Fruit fly (Drosophila melanogaster) whole organism, embryonic: ENCODE measurements around the gene CG14893.

Experiments
- Atf-2 ChIP-seq: fragments of 200-800 bp; sonication (Bioruptor generic); optimal IDR thresholded peaks from 2 replicates; lab custom pipeline; 2016; ENCODE audit warnings: missing biosample characterization, missing genetic modification characterization
- Bteb2 ChIP-seq: fragments of 200-800 bp; sonication (Bioruptor generic); optimal IDR thresholded peaks from 2 replicates; lab custom pipeline; 2016; ENCODE audit warnings: missing biosample characterization, missing genetic modification characterization
- CG10267 ChIP-seq: fragments of 200-800 bp; sonication (Bioruptor generic); optimal IDR thresholded peaks from 2 replicates; lab custom pipeline; 2018; ENCODE audit warnings: missing biosample characterization, mild to moderate bottlenecking, missing genetic modification characterization, moderate library complexity
- CG10959 ChIP-seq: fragments of 200-800 bp; sonication (Bioruptor generic); IDR thresholded peaks from 2 replicates; pipeline ENCODE4 v1.3.6; 2022; ENCODE audit warnings: missing biosample characterization, missing genetic modification characterization
- CG11247 ChIP-seq: fragments of 200-800 bp; sonication (Bioruptor generic); IDR thresholded peaks from 2 replicates; pipeline ENCODE4 v1.3.6; 2022; ENCODE audit warnings: missing biosample characterization, missing genetic modification characterization
- CG12155 ChIP-seq: fragments of 200-800 bp; sonication (Bioruptor generic); optimal IDR thresholded peaks from 3 replicates; lab custom pipeline; 2016; ENCODE audit warnings: missing biosample characterization, missing genetic modification characterization
- CG13296 ChIP-seq: fragments of 200-800 bp; sonication (Bioruptor generic); optimal IDR thresholded peaks from 3 replicates; lab custom pipeline; 2018; ENCODE audit warnings: missing biosample characterization, mild to moderate bottlenecking, missing genetic modification characterization
- CG13624 ChIP-seq: fragments of 200-800 bp; sonication (Bioruptor generic); optimal IDR thresholded peaks from 2 replicates; lab custom pipeline; 2016; ENCODE audit warnings: missing biosample characterization, missing genetic modification characterization
- CG14050 ChIP-seq: fragments of 200-800 bp; sonication (Bioruptor generic); IDR thresholded peaks from 3 replicates; pipeline ENCODE4 v1.3.6; 2022; ENCODE audit warnings: missing biosample characterization, missing genetic modification characterization
- CG15073 ChIP-seq: fragments of 200-800 bp; sonication (Bioruptor generic); optimal IDR thresholded peaks from 2 replicates; lab custom pipeline; 2016; ENCODE audit warnings: missing biosample characterization, missing genetic modification characterization
- CG16863 ChIP-seq: fragments of 200-800 bp; sonication (Bioruptor generic); optimal IDR thresholded peaks from 3 replicates; lab custom pipeline; 2016; ENCODE audit warnings: missing biosample characterization, missing genetic modification characterization
- CG17328 ChIP-seq: fragments of 200-800 bp; sonication (Bioruptor generic); IDR thresholded peaks from 2 replicates; pipeline ENCODE4 v1.3.6; 2022; ENCODE audit warnings: missing biosample characterization, missing genetic modification characterization
- CG31441 ChIP-seq: fragments of 200-800 bp; sonication (Bioruptor generic); IDR thresholded peaks from 2 replicates; pipeline ENCODE4 v1.3.6; 2022; ENCODE audit warnings: missing biosample characterization, missing genetic modification characterization
- CG33213 ChIP-seq: fragments of 200-800 bp; sonication (Bioruptor generic); optimal IDR thresholded peaks from 3 replicates; lab custom pipeline; 2016; ENCODE audit warnings: missing biosample characterization, missing genetic modification characterization
- CG42726 ChIP-seq: fragments of 200-800 bp; sonication (Bioruptor generic); IDR thresholded peaks from 2 replicates; pipeline ENCODE4 v1.3.6; 2022; ENCODE audit warnings: missing biosample characterization, missing genetic modification characterization; ENCODE audit not compliant: partially characterized antibody
- CG5180 ChIP-seq: fragments of 200-800 bp; sonication (Bioruptor generic); optimal IDR thresholded peaks from 3 replicates; lab custom pipeline; 2017; ENCODE audit warnings: missing biosample characterization, missing genetic modification characterization, mild to moderate bottlenecking, moderate library complexity, missing genetic modification reagents
- CG6791 ChIP-seq: fragments of 200-800 bp; sonication (Bioruptor generic); IDR thresholded peaks from 3 replicates; pipeline ENCODE4 v1.3.6; 2022; ENCODE audit warnings: missing biosample characterization, missing genetic modification characterization; ENCODE audit not compliant: partially characterized antibody
- CG7372 ChIP-seq: fragments of 200-800 bp; sonication (Bioruptor generic); IDR thresholded peaks from 2 replicates; pipeline ENCODE4 v1.3.6; 2022; ENCODE audit warnings: missing biosample characterization, missing genetic modification characterization
- CG7745 ChIP-seq: fragments of 200-800 bp; sonication (Bioruptor generic); optimal IDR thresholded peaks from 2 replicates; lab custom pipeline; 2018; ENCODE audit warnings: missing biosample characterization, mild to moderate bottlenecking, missing genetic modification characterization, moderate library complexity
- CG8924 ChIP-seq: fragments of 200-800 bp; optimal IDR thresholded peaks from 3 replicates; lab custom pipeline; 2019; ENCODE audit warnings: missing biosample characterization, mild to moderate bottlenecking, missing genetic modification characterization, moderate library complexity
- CTCF ChIP-seq: fragments of 200-800 bp; sonication (Bioruptor generic); optimal IDR thresholded peaks from 2 replicates; lab custom pipeline; 2017; ENCODE audit warnings: missing biosample characterization, mild to moderate bottlenecking, missing genetic modification characterization, moderate library complexity
- Dll ChIP-seq: fragments of 200-800 bp; sonication (Bioruptor generic); IDR thresholded peaks from 4 replicates; pipeline ENCODE4 v1.3.6; 2022; ENCODE audit warnings: missing biosample characterization, missing genetic modification characterization; ENCODE audit not compliant: partially characterized antibody
- Dp ChIP-seq: fragments of 200-800 bp; sonication (Bioruptor generic); optimal IDR thresholded peaks from 2 replicates; lab custom pipeline; 2018; ENCODE audit warnings: missing biosample characterization, mild to moderate bottlenecking, missing genetic modification characterization, moderate library complexity
- Drgx ChIP-seq: fragments of 200-800 bp; sonication (Bioruptor generic); IDR thresholded peaks from 2 replicates; pipeline ENCODE4 v1.3.6; 2022; ENCODE audit warnings: missing biosample characterization, missing genetic modification characterization
- ERR ChIP-seq: fragments of 200-800 bp; sonication (Bioruptor generic); optimal IDR thresholded peaks from 2 replicates; lab custom pipeline; 2016; ENCODE audit warnings: missing biosample characterization, missing genetic modification characterization
- HLH3B ChIP-seq: fragments of 200-800 bp; sonication (Bioruptor generic); IDR thresholded peaks from 2 replicates; pipeline ENCODE4 v1.3.6; 2022; ENCODE audit warnings: missing biosample characterization, missing genetic modification characterization
- HmgD ChIP-seq: fragments of 200-800 bp; sonication (Bioruptor generic); optimal IDR thresholded peaks from 3 replicates; lab custom pipeline; 2016; ENCODE audit warnings: missing biosample characterization, missing genetic modification characterization
- Hmr ChIP-seq: fragments of 200-800 bp; sonication (Bioruptor generic); optimal IDR thresholded peaks from 3 replicates; lab custom pipeline; 2017; ENCODE audit warnings: mild to moderate bottlenecking, missing biosample characterization, missing genetic modification reagents, missing genetic modification characterization
- Kr ChIP-seq: fragments of 200-800 bp; sonication (Bioruptor generic); optimal IDR thresholded peaks from 2 replicates; lab custom pipeline; 2017; ENCODE audit warnings: missing biosample characterization, mild to moderate bottlenecking, missing genetic modification characterization
- MBD-R2 ChIP-seq: fragments of 200-800 bp; sonication (Bioruptor generic); IDR thresholded peaks from 2 replicates; pipeline ENCODE4 v1.3.6; 2022; ENCODE audit warnings: missing biosample characterization, missing genetic modification characterization
- NC2β ChIP-seq: fragments of 200-800 bp; sonication (Bioruptor generic); optimal IDR thresholded peaks from 2 replicates; lab custom pipeline; 2016; ENCODE audit warnings: missing biosample characterization, missing genetic modification characterization
- Oli ChIP-seq: fragments of 200-800 bp; sonication (Bioruptor generic); optimal IDR thresholded peaks from 2 replicates; lab custom pipeline; 2018; ENCODE audit warnings: missing biosample characterization, mild to moderate bottlenecking, missing genetic modification characterization, moderate library complexity
- Optix ChIP-seq: fragments of 200-800 bp; sonication (Bioruptor generic); IDR thresholded peaks from 3 replicates; pipeline ENCODE4 v1.3.6; 2022; ENCODE audit warnings: missing biosample characterization, missing genetic modification characterization
- Ssrp ChIP-seq: fragments of 200-800 bp; sonication (Bioruptor generic); optimal IDR thresholded peaks from 2 replicates; lab custom pipeline; 2018; ENCODE audit warnings: missing biosample characterization, mild to moderate bottlenecking, missing genetic modification characterization, moderate library complexity
- al ChIP-seq: fragments of 200-800 bp; sonication (Bioruptor generic); IDR thresholded peaks from 2 replicates; pipeline ENCODE4 v1.3.6; 2022; ENCODE audit warnings: missing biosample characterization, missing genetic modification characterization
- ase ChIP-seq: fragments of 200-800 bp; sonication (Bioruptor generic); IDR thresholded peaks from 3 replicates; pipeline ENCODE4 v1.3.6; 2022; ENCODE audit warnings: missing biosample characterization, missing genetic modification characterization
- bab2 ChIP-seq: fragments of 200-800 bp; sonication (Bioruptor generic); optimal IDR thresholded peaks from 2 replicates; lab custom pipeline; 2016; ENCODE audit warnings: missing biosample characterization, missing genetic modification characterization
- br ChIP-seq: fragments of >200 bp; optimal IDR thresholded peaks from 2 replicates; lab custom pipeline; 2017
- cad ChIP-seq: fragments of >200 bp; optimal IDR thresholded peaks from 2 replicates; lab custom pipeline; 2017; ENCODE audit warnings: missing biosample characterization, missing genetic modification characterization
- lab ChIP-seq: fragments of 200-800 bp; sonication (Bioruptor generic); optimal IDR thresholded peaks from 3 replicates; lab custom pipeline; 2017; ENCODE audit warnings: missing biosample characterization, missing genetic modification characterization, mild to moderate bottlenecking, moderate library complexity, missing genetic modification reagents
- lmd ChIP-seq: fragments of 200-800 bp; sonication (Bioruptor generic); IDR thresholded peaks from 2 replicates; pipeline ENCODE4 v1.3.6; 2022; ENCODE audit warnings: missing biosample characterization, missing genetic modification characterization
- maf-S ChIP-seq: fragments of 200-800 bp; sonication (Bioruptor generic); optimal IDR thresholded peaks from 2 replicates; lab custom pipeline; 2016; ENCODE audit warnings: missing biosample characterization, missing genetic modification characterization
- mam ChIP-seq: fragments of 200-800 bp; sonication (Bioruptor generic); optimal IDR thresholded peaks from 3 replicates; lab custom pipeline; 2016; ENCODE audit warnings: missing biosample characterization, missing genetic modification characterization
- pho ChIP-seq: fragments of 200-800 bp; sonication (Bioruptor generic); optimal IDR thresholded peaks from 2 replicates; lab custom pipeline; 2016; ENCODE audit warnings: missing biosample characterization, missing genetic modification characterization
- pita ChIP-seq: fragments of 200-800 bp; sonication (Bioruptor generic); optimal IDR thresholded peaks from 2 replicates; lab custom pipeline; 2017; ENCODE audit warnings: missing biosample characterization, mild to moderate bottlenecking, missing genetic modification characterization
- tgo ChIP-seq: fragments of 200-800 bp; sonication (Bioruptor generic); IDR thresholded peaks from 3 replicates; pipeline ENCODE4 v1.3.6; 2022; ENCODE audit warnings: missing biosample characterization, missing genetic modification characterization
- tna ChIP-seq: fragments of 200-800 bp; sonication (Bioruptor generic); IDR thresholded peaks from 2 replicates; pipeline ENCODE4 v1.3.6; 2022; ENCODE audit warnings: missing biosample characterization, missing genetic modification characterization; ENCODE audit not compliant: partially characterized antibody
- trh ChIP-seq: fragments of 200-800 bp; sonication (Bioruptor generic); optimal IDR thresholded peaks from 2 replicates; lab custom pipeline; 2016; ENCODE audit warnings: missing biosample characterization, missing genetic modification characterization
- twi ChIP-seq: fragments of 200-800 bp; optimal IDR thresholded peaks from 2 replicates; lab custom pipeline; 2019; ENCODE audit warnings: missing biosample characterization, mild to moderate bottlenecking, missing genetic modification characterization, moderate library complexity
- unc-4 ChIP-seq: fragments of 200-800 bp; sonication (Bioruptor generic); IDR thresholded peaks from 2 replicates; pipeline ENCODE4 v1.3.6; 2022; ENCODE audit warnings: missing biosample characterization, missing genetic modification characterization; ENCODE audit not compliant: partially characterized antibody
- yki ChIP-seq: fragments of >200 bp; optimal IDR thresholded peaks from 3 replicates; lab custom pipeline; 2018

Gene CG14893

DNA sequence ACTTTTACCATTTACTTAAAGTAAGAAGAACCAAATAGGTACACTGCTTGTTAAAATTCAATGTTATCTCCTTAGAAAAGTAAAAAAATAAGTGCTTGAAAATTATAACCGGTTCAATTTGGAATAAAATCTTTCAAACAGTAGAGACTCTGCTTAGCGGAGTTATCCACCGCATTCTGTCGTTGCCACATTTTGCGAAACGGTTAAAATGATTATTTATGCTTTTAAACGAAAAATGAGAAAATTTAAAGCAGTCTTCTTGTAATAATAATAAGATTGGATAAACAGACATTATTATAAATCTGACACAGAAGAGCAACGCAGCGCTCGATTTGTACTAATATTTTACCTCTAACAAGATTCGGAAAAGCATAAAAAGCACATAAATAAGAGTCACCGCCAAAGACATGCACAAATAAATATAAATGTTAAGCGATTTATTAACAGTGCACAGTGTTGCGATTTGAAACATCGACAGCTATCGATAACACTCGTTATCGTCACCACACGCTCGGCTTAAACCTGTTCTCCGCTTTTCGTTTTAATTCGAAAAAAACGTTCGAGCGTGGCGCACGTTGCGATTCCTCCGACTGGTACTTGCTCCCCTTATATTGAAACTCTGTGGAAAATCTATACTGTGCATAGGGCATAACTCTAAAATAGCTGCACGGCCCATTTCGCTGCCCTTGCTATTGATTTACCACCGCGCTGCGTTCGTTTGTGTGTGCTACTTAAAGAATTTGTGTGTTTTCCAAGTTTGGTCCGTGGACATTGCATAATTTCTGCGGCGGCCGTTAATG is 4.4 kb downstream of the CG14893 start, which contains the start of gene Fas1 (continued):
- TF ChIP-seq CG6791 (peak; percentile 76), CTCF (GFP tag; lab: Kevin White, UChicago) (peak; percentile 82), CG13296 (GFP tag; lab: Kevin White, UChicago) (peak; percentile 16), Ssrp (tag; lab: Kevin White, UChicago) (no peak), Dll (GFP tag; lab: Robert Waterston, UW) (peak; percentile 69), twi (tag; lab: Kevin White, UChicago) (no peak), Optix (GFP tag; lab: Robert Waterston, UW) (0 out of 3 replicates have a peak, but pooled peaks have one; percentile 15), bab2 (no peak), CG16863 (GFP tag; lab: Kevin White, UChicago) (no peak), Kr (GFP tag; lab: Kevin White, UChicago) (no peak), NC2β (GFP tag; lab: Kevin White, UChicago) (no peak), pita (GFP tag; lab: Kevin White, UChicago) (peak; percentile 93), CG17328 (GFP tag; lab: Robert Waterston, UW) (no peak), mam (GFP tag; lab: Kevin White, UChicago) (no peak), maf-S (no peak), CG7745 (tag; lab: Kevin White, UChicago) (no peak), ERR (no peak), lab (GFP tag; lab: Kevin White, UChicago) (no peak), CG42726 (peak; percentile 26; the same call in 1 of the 2 replicates), Hmr (GFP tag; lab: Kevin White, UChicago) (peak; percentile 41), pho (GFP tag; lab: Kevin White, UChicago) (no peak), ase (GFP tag; lab: Robert Waterston, UW) (no peak), CG33213 (GFP tag; lab: Kevin White, UChicago) (no peak), Bteb2 (no peak), CG31441 (GFP tag; lab: Robert Waterston, UW) (no peak), CG7372 (GFP tag; lab: Robert Waterston, UW) (no peak), CG14050 (no peak), MBD-R2 (GFP tag; lab: Robert Waterston, UW) (peak; percentile 41), CG5180 (GFP tag; lab: Kevin White, UChicago) (no peak), HLH3B (no peak), trh (GFP tag; lab: Kevin White, UChicago) (no peak), CG13624 (GFP tag; lab: Kevin White, UChicago) (no peak), Oli (tag; lab: Kevin White, UChicago) (no peak), cad (GFP tag; lab: Kevin White, UChicago) (no peak), HmgD (GFP tag; lab: Kevin White, UChicago) (no peak), br (lab: Kevin White, UChicago) (no peak), tgo (GFP tag; lab: Robert Waterston, UW) (no peak), lmd (GFP tag; lab: Robert Waterston, UW) (no peak), CG8924 (peak; percentile 4), Dp (GFP tag; lab: Kevin White, UChicago) (peak; percentile 73), Drgx (peak; percentile 29; the same call in 1 of the 2 replicates), CG10267 (peak; percentile 64), CG15073 (GFP tag; lab: Kevin White, UChicago) (no peak), CG11247 (GFP tag; lab: Robert Waterston, UW) (no peak), tna (0 out of 2 replicates have a peak, but pooled peaks have one; percentile 20), CG10959 (no peak), al (GFP tag; lab: Robert Waterston, UW) (no peak), unc-4 (GFP tag; lab: Robert Waterston, UW) (peak; percentile 74), yki (no peak), CG12155 (GFP tag; lab: Kevin White, UChicago) (peak; percentile 47), Atf-2 (GFP tag; lab: Kevin White, UChicago) (no peak)
